Fruit fly (Drosophila melanogaster): ENCODE results near the gene TfIIFalpha.

TfIIFalpha gene

dm6 chr3R:6382733-6383465 is 2.6 kb downstream of the TfIIFalpha start, which contains the start of gene gzl (continued):
- TF ChIP-seq CG11093 (GFP tag; IDR thresholded peaks at IDR 0.05) (no peak), CG17829 (tag; optimal IDR thresholded peaks at IDR 0.05) (peak; percentile 21), insv (GFP tag; optimal IDR thresholded peaks at IDR 0.05) (no peak), CG11085 (GFP tag; IDR thresholded peaks at IDR 0.05) (no peak), ro (GFP tag; IDR thresholded peaks at IDR 0.05) (no peak), btn (GFP tag; optimal IDR thresholded peaks at IDR 0.05) (no peak), gfzf (GFP tag; optimal IDR thresholded peaks at IDR 0.05) (peak; percentile 31), twi (tag; optimal IDR thresholded peaks at IDR 0.05) (no peak), Sin3A (optimal IDR thresholded peaks at IDR 0.05) (peak; percentile 8), sd (tag; optimal IDR thresholded peaks at IDR 0.05) (no peak), MBD-R2 (GFP tag; IDR thresholded peaks at IDR 0.05) (peak; percentile 64), Ets97D (GFP tag; optimal IDR thresholded peaks at IDR 0.05) (peak; percentile 43), nerfin-2 (GFP tag; IDR thresholded peaks at IDR 0.05; ENCODE audit: partially characterized antibody) (peak; percentile 94), CG12155 (GFP tag; optimal IDR thresholded peaks at IDR 0.05) (peak; percentile 55), CG2678 (tag; optimal IDR thresholded peaks at IDR 0.05) (no peak), CG15514 (GFP tag; optimal IDR thresholded peaks at IDR 0.05) (no peak), CG10654 (GFP tag; optimal IDR thresholded peaks at IDR 0.05) (no peak), phol (tag; optimal IDR thresholded peaks at IDR 0.05) (peak; percentile 20), amos (GFP tag; IDR thresholded peaks at IDR 0.05; ENCODE audit: partially characterized antibody) (peak; percentile 99), row (GFP tag; IDR thresholded peaks at IDR 0.05) (peak; percentile 42; the same call in 1 of the 3 replicates), p53 (GFP tag; optimal IDR thresholded peaks at IDR 0.05) (no peak), luna (GFP tag; optimal IDR thresholded peaks at IDR 0.05) (no peak), CG7963 (GFP tag; IDR thresholded peaks at IDR 0.05; ENCODE audit: partially characterized antibody) (peak; percentile 96), NfI (GFP tag; optimal IDR thresholded peaks at IDR 0.05) (no peak), YL-1 (GFP tag; optimal IDR thresholded peaks at IDR 0.05) (peak; percentile 72), pzg (GFP tag; optimal IDR thresholded peaks at IDR 0.05) (peak; percentile 77), trem (tag; optimal IDR thresholded peaks at IDR 0.05) (peak; percentile 61), ab (GFP tag; optimal IDR thresholded peaks at IDR 0.05) (no peak), B-H2 (GFP tag; optimal IDR thresholded peaks at IDR 0.05) (peak; percentile 58), nom (GFP tag; optimal IDR thresholded peaks at IDR 0.05) (peak; percentile 18), Hmr (GFP tag; optimal IDR thresholded peaks at IDR 0.05) (no peak), CG13296 (GFP tag; optimal IDR thresholded peaks at IDR 0.05) (peak; percentile 17), Aef1 (GFP tag; IDR thresholded peaks at IDR 0.05) (peak; percentile 31; the same call in 1 of the 3 replicates), Dll (GFP tag; IDR thresholded peaks at IDR 0.05; ENCODE audit: partially characterized antibody) (peak; percentile 94), CG4707 (GFP tag; optimal IDR thresholded peaks at IDR 0.05) (no peak), Chrac-16 (GFP tag; optimal IDR thresholded peaks at IDR 0.05) (no peak), CG4328 (GFP tag; optimal IDR thresholded peaks at IDR 0.05) (no peak), CG6654 (GFP tag; optimal IDR thresholded peaks at IDR 0.05) (no peak), CG17912 (GFP tag; optimal IDR thresholded peaks at IDR 0.05) (peak; percentile 1), gro (GFP tag; optimal IDR thresholded peaks at IDR 0.05) (peak; percentile 36), dm (GFP tag; optimal IDR thresholded peaks at IDR 0.05) (peak; percentile 31), CG18011 (GFP tag; optimal IDR thresholded peaks at IDR 0.05) (no peak), her (GFP tag; optimal IDR thresholded peaks at IDR 0.05) (no peak), CG30403 (GFP tag; optimal IDR thresholded peaks at IDR 0.05) (no peak), Dad (GFP tag; optimal IDR thresholded peaks at IDR 0.05) (no peak), CG3281 (GFP tag; optimal IDR thresholded peaks at IDR 0.05) (no peak), bsh (GFP tag; optimal IDR thresholded peaks at IDR 0.05) (no peak), cad (GFP tag; optimal IDR thresholded peaks at IDR 0.05) (no peak), nmo (GFP tag; optimal IDR thresholded peaks at IDR 0.05) (peak; percentile 28)

Measured in whole organism, embryonic.